Worm (Caenorhabditis elegans) whole organism, L2 larva: ENCODE measurements around the gene asp-7.

Experiments
- R02D3.7 ChIP-seq: fragments of 150-350 bp; optimal IDR thresholded peaks from 2 replicates; lab custom pipeline; 2014; ENCODE audit warnings: missing biosample characterization, missing genetic modification characterization
- blmp-1 ChIP-seq: sonication (generic microtip); optimal IDR thresholded peaks from 2 replicates; lab custom pipeline; 2017; ENCODE audit warnings: missing genetic modification characterization, mild to moderate bottlenecking, missing compliant biosample characterization, antibody characterized with exemption, moderate library complexity; ENCODE audit not compliant: insufficient read depth
- ceh-16 ChIP-seq: fragments of 150-350 bp; optimal IDR thresholded peaks from 2 replicates; lab custom pipeline; 2014; ENCODE audit warnings: missing biosample characterization, missing genetic modification characterization
- egl-27 ChIP-seq: sonication (generic microtip); optimal IDR thresholded peaks from 3 replicates; lab custom pipeline; 2017; ENCODE audit warnings: missing biosample characterization, missing genetic modification reagents, missing genetic modification characterization
- mdl-1 ChIP-seq, 2 experiments: fragments of 150-350 bp in 1 of 2; sonication (generic microtip) in 1 of 2; optimal IDR thresholded peaks; 2 replicates each; lab custom pipeline; 2017; ENCODE audit warnings: missing biosample characterization in 2 of 2, missing genetic modification characterization in 2 of 2
- nhr-77 ChIP-seq: fragments of 150-350 bp; optimal IDR thresholded peaks from 2 replicates; lab custom pipeline; 2014; ENCODE audit warnings: missing biosample characterization, missing genetic modification characterization
- sma-9 ChIP-seq, 2 experiments: fragments of 150-350 bp in 1 of 2; sonication (generic microtip) in 1 of 2; optimal IDR thresholded peaks; 2 replicates each; lab custom pipeline; 2014 to 2016; ENCODE audit warnings: missing genetic modification characterization in 2 of 2, mild to moderate bottlenecking in 1 of 2, missing biosample characterization in 1 of 2, missing compliant biosample characterization in 1 of 2, missing genetic modification reagents in 1 of 2, moderate library complexity in 1 of 2
- unc-39 ChIP-seq: fragments of 150-350 bp; optimal IDR thresholded peaks from 2 replicates; lab custom pipeline; 2014; ENCODE audit warnings: missing biosample characterization, missing genetic modification characterization
- unc-55 ChIP-seq: fragments of 150-350 bp; sonication (generic microtip); optimal IDR thresholded peaks from 3 replicates; lab custom pipeline; 2014; ENCODE audit warnings: missing biosample characterization, missing genetic modification reagents, missing genetic modification characterization
- ztf-4 ChIP-seq: fragments of 150-350 bp; optimal IDR thresholded peaks from 2 replicates; lab custom pipeline; 2014; ENCODE audit warnings: missing biosample characterization, missing genetic modification characterization

- TF ChIP-seq mdl-1 (tag; optimal IDR thresholded peaks at IDR 0.05; lab: Kevin White, UChicago) (no peak), blmp-1 (tag; lab: Kevin White, UChicago) (no peak), R02D3.7 (tag; lab: Kevin White, UChicago) (no peak), egl-27 (no peak), ztf-4 (tag; lab: Kevin White, UChicago) (no peak), nhr-77 (tag; lab: Kevin White, UChicago) (no peak), unc-55 (GFP tag; lab: Kevin White, UChicago) (no peak), ceh-16 (tag; lab: Kevin White, UChicago) (no peak), unc-39 (no peak), sma-9 (GFP tag; optimal IDR thresholded peaks at IDR 0.05; lab: Kevin White, UChicago) (no peak), sma-9 (tag; optimal IDR thresholded peaks at IDR 0.05; lab: Kevin White, UChicago) (no peak)
These were observed 43.5 kb downstream of the asp-7 start, which contains the start of gene C50H11.13 for ce11 chrV:3071548-3071947.
